Worm (Caenorhabditis elegans): ENCODE results near the gene cnk-1.

- TF ChIP-seq ama-1 (optimal IDR thresholded peaks at IDR 0.05): no peak
- no peak for TF ChIP-seq flt-1 (GFP tag; IDR thresholded peaks at IDR 0.05)
- TF ChIP-seq ceh-13 (GFP tag; optimal IDR thresholded peaks at IDR 0.05): no peak
- no peak for TF ChIP-seq F13C5.2 (tag; optimal IDR thresholded peaks at IDR 0.05)
- TF ChIP-seq ets-7 (tag; optimal IDR thresholded peaks at IDR 0.05): no peak
- no peak for TF ChIP-seq hmg-4 (GFP tag; optimal IDR thresholded peaks at IDR 0.05)
- no peak for TF ChIP-seq pes-1 (GFP tag; IDR thresholded peaks at IDR 0.05)
- TF ChIP-seq tra-4 (tag; optimal IDR thresholded peaks at IDR 0.05): no peak
Measured at ce11 chrIII:10261256-10261655, 9.8 kb upstream of the cnk-1 start.
